Fruit fly (Drosophila melanogaster) whole organism, pupa: ENCODE results near the gene CG17549.

Experiments
- CG15710 ChIP-seq: fragments of 200-800 bp; sonication (Bioruptor generic); optimal IDR thresholded peaks from 2 replicates; lab custom pipeline; 2018; ENCODE audit warnings: missing biosample characterization, mild to moderate bottlenecking, missing genetic modification characterization, moderate library complexity
- CG9948 ChIP-seq: fragments of 200-800 bp; sonication (Bioruptor generic); optimal IDR thresholded peaks from 2 replicates; lab custom pipeline; 2018; ENCODE audit warnings: missing biosample characterization, mild to moderate bottlenecking, missing genetic modification characterization, moderate library complexity
- gl ChIP-seq: fragments of 200-800 bp; sonication (Bioruptor generic); optimal IDR thresholded peaks from 2 replicates; lab custom pipeline; 2018; ENCODE audit warnings: missing biosample characterization, mild to moderate bottlenecking, missing genetic modification characterization

dm6 chr2L:19425105-19425504, 35.2 kb upstream of the CG17549 start:
- TF ChIP-seq CG15710 (tag; lab: Kevin White, UChicago), result no peak
- no peak for TF ChIP-seq CG9948 (tag; lab: Kevin White, UChicago)
- TF ChIP-seq gl (tag; lab: Kevin White, UChicago), result peak; percentile 26
